Worm (Caenorhabditis elegans) whole organism, L2 larva: ENCODE measurements around the gene ttr-59.
A peak's percentile ranks its signal among the peaks of the same experiment; 100 is the strongest.

Experiments used
- alr-1 ChIP-seq: fragments of 150-350 bp; optimal IDR thresholded peaks from 2 replicates; lab custom pipeline; 2014; ENCODE audit warnings: missing biosample characterization, missing genetic modification characterization
- blmp-1 ChIP-seq: sonication (generic microtip); optimal IDR thresholded peaks from 2 replicates; lab custom pipeline; 2017; ENCODE audit warnings: missing genetic modification characterization, mild to moderate bottlenecking, missing compliant biosample characterization, antibody characterized with exemption, moderate library complexity; ENCODE audit not compliant: insufficient read depth
- fos-1 ChIP-seq: fragments of 150-350 bp; optimal IDR thresholded peaks from 2 replicates; lab custom pipeline; 2014; ENCODE audit warnings: missing biosample characterization, missing genetic modification characterization
- lin-11 ChIP-seq: fragments of 150-350 bp; sonication (generic microtip); optimal IDR thresholded peaks from 2 replicates; lab custom pipeline; 2014; ENCODE audit warnings: missing biosample characterization, missing genetic modification characterization, inconsistent platforms, mixed read lengths
- lin-13 ChIP-seq: fragments of 150-350 bp; optimal IDR thresholded peaks from 2 replicates; lab custom pipeline; 2014; ENCODE audit warnings: missing biosample characterization, missing genetic modification reagents, missing genetic modification characterization
- lsy-2 ChIP-seq, 2 experiments: fragments of 150-350 bp in 1 of 2; sonication (generic microtip) in 1 of 2; optimal IDR thresholded peaks; 2 replicates each; lab custom pipeline; 2014 to 2017; ENCODE audit warnings: missing biosample characterization in 2 of 2, missing genetic modification characterization in 2 of 2
- nhr-23 ChIP-seq: fragments of 150-350 bp; optimal IDR thresholded peaks from 2 replicates; lab custom pipeline; 2014; ENCODE audit warnings: missing biosample characterization, missing genetic modification reagents, missing genetic modification characterization
- skn-1 ChIP-seq: sonication (generic microtip); optimal IDR thresholded peaks from 2 replicates; lab custom pipeline; 2017; ENCODE audit warnings: missing biosample characterization, missing genetic modification characterization
- snpc-4 ChIP-seq: fragments of 150-350 bp; optimal IDR thresholded peaks from 2 replicates; lab custom pipeline; 2014; ENCODE audit warnings: missing biosample characterization, missing genetic modification characterization
- ztf-11 ChIP-seq: sonication (generic microtip); optimal IDR thresholded peaks from 2 replicates; lab custom pipeline; 2017; ENCODE audit warnings: missing biosample characterization, missing genetic modification characterization

DNA sequence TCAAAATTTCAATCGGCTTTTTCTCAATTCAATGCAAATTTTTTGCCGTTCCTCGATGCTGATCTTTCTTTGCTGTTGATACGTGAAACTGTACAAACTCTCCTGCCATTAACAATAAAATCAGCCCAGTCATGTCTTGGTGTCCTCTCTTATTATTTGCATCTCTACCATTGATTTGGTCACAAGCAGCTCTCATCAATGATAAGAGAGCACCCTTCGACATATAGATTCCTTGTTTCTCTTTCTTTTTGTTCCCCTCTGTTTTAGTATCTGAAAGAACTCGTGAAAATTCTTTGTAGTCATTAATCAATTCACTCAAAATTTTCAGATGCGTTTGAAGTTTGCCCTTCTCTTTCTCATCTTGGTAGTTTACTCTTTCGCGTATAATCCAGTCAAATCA, 37.8 kb upstream of the ttr-59 start, which contains the start of gene lron-7:
- TF ChIP-seq nhr-23 (tag; lab: Kevin White, UChicago) (no peak), fos-1 (tag; lab: Kevin White, UChicago) (peak; percentile 40), lsy-2 (tag; optimal IDR thresholded peaks at IDR 0.05; lab: Kevin White, UChicago) (no peak), snpc-4 (tag; lab: Kevin White, UChicago) (no peak), skn-1 (tag; lab: Kevin White, UChicago) (no peak), lin-11 (no peak), alr-1 (tag; lab: Kevin White, UChicago) (no peak), lin-13 (GFP tag; lab: Kevin White, UChicago) (no peak), blmp-1 (tag; lab: Kevin White, UChicago) (no peak), ztf-11 (tag; lab: Kevin White, UChicago) (no peak)
